Worm (Caenorhabditis elegans): ENCODE measurements around the gene fbxc-50.

The fbxc-50 gene

DNA sequence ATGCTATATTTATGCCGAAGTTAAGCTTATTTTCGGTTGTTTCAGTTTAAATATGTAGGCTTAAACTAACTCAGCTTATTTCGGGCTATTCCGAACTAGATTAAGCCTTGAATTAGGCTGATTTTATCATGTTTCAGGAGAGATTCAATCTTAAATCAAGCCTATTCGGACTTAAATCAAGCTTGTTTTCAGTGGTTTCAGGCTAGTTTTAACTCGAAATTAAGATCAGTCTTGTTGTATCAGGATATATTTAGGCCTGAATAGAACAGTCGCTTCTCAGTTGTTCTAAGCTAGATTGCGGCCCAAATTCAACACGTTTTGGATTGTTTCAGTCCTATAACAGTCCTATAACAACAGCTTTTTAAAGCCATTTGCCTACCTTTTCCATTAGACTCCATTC is 3.9 kb upstream of the fbxc-50 start:
- TF ChIP-seq nhr-76 (tag; optimal IDR thresholded peaks at IDR 0.05) (no peak), unc-62 (GFP tag; optimal IDR thresholded peaks at IDR 0.05) (no peak), mdl-1 (tag; optimal IDR thresholded peaks at IDR 0.05) (no peak), fkh-2 (tag; optimal IDR thresholded peaks at IDR 0.05) (no peak), R02D3.7 (tag; optimal IDR thresholded peaks at IDR 0.05) (no peak), ceh-9 (tag; optimal IDR thresholded peaks at IDR 0.05) (no peak), nhr-28 (tag; optimal IDR thresholded peaks at IDR 0.05) (no peak)

DNA sequence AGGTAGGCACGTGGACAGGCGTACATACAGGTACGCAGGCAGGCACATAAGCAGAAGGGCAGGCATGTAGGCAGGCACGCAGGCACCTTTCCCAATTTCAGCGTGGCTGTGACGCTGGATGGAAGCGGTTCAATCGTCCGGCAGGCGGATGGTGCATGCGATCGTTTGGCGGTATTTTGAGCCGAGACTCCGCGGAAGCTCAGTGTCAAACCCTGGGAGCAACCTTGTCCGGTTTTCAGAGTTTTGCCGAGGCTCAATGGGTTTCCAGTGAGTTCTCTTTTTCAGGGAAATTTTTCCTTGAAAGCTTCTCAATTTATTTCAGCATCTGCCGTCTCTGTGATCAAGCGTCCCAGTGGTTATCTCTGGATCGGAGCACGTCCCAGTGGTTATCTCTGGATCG is 2.3 kb upstream of the fbxc-50 start:
- TF ChIP-seq ceh-82 (tag; optimal IDR thresholded peaks at IDR 0.05), result no peak
- TF ChIP-seq mdl-1 (tag; optimal IDR thresholded peaks at IDR 0.05), result no peak
- TF ChIP-seq elt-3 (tag; optimal IDR thresholded peaks at IDR 0.05), result no peak
- no peak for TF ChIP-seq nhr-76 (tag; optimal IDR thresholded peaks at IDR 0.05)
- TF ChIP-seq nhr-25 (tag; optimal IDR thresholded peaks at IDR 0.05), result no peak
- no peak for TF ChIP-seq lin-39 (tag; optimal IDR thresholded peaks at IDR 0.05)
- no peak for TF ChIP-seq ztf-4 (tag; optimal IDR thresholded peaks at IDR 0.05)
- no peak for TF ChIP-seq sea-2 (GFP tag; optimal IDR thresholded peaks at IDR 0.05)
- no peak for TF ChIP-seq unc-39 (tag; optimal IDR thresholded peaks at IDR 0.05)
- no peak for TF ChIP-seq fkh-10 (GFP tag; optimal IDR thresholded peaks at IDR 0.05)
- TF ChIP-seq mml-1 (tag; optimal IDR thresholded peaks at IDR 0.05), result no peak
- TF ChIP-seq ztf-11 (tag; optimal IDR thresholded peaks at IDR 0.05), result no peak
- no peak for TF ChIP-seq nfya-1 (tag; optimal IDR thresholded peaks at IDR 0.05; ENCODE audit: insufficient read depth)
- TF ChIP-seq nhr-43 (tag; optimal IDR thresholded peaks at IDR 0.05; ENCODE audit: poor library complexity, severe bottlenecking), result no peak
- no peak for TF ChIP-seq snpc-4 (tag; optimal IDR thresholded peaks at IDR 0.05)
- no peak for TF ChIP-seq jun-1 (tag; optimal IDR thresholded peaks at IDR 0.05)
- no peak for TF ChIP-seq lsy-12 (tag; optimal IDR thresholded peaks at IDR 0.05)
- no peak for TF ChIP-seq zag-1 (tag; optimal IDR thresholded peaks at IDR 0.05)

DNA sequence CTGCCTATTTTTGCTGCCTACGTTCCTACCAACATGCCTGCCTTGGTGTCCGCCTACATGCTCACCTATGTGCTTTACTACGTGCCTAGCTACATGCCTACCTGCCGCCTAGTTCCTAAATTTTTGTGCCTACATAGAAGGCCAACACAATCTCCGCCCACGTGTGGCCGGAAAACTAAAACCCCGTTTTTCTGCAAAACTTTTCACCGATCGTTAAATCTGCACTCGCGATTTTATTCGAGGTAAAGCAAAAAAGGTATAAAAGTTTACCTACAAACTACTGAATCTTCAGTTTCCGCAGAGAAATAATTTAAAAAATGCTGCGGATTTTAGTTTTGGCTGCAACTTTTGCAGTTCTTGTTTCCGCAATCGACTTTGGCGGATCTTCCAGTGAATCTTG is 1.5 kb upstream of the fbxc-50 start, which contains the start of gene clec-124:
TSS of gene clec-124 (plus strand) at position 301 of the 400 bp plus-strand sequence.
- TF ChIP-seq daf-12 (tag; optimal IDR thresholded peaks at IDR 0.05) (no peak), mml-1 (tag; optimal IDR thresholded peaks at IDR 0.05) (no peak), nhr-12 (tag; optimal IDR thresholded peaks at IDR 0.05) (no peak), elt-3 (tag; optimal IDR thresholded peaks at IDR 0.05) (no peak), snpc-4 (tag; optimal IDR thresholded peaks at IDR 0.05) (no peak), ZK546.5 (tag; optimal IDR thresholded peaks at IDR 0.05) (no peak), lsy-12 (tag; optimal IDR thresholded peaks at IDR 0.05) (no peak), nhr-11 (tag; optimal IDR thresholded peaks at IDR 0.05) (no peak), pha-4 (tag; optimal IDR thresholded peaks at IDR 0.05) (no peak), ceh-9 (tag; optimal IDR thresholded peaks at IDR 0.05) (no peak), lin-39 (tag; optimal IDR thresholded peaks at IDR 0.05) (no peak), nhr-23 (tag; optimal IDR thresholded peaks at IDR 0.05) (no peak), nfya-1 (tag; optimal IDR thresholded peaks at IDR 0.05; ENCODE audit: insufficient read depth) (no peak), nhr-25 (tag; optimal IDR thresholded peaks at IDR 0.05) (no peak), nhr-76 (tag; optimal IDR thresholded peaks at IDR 0.05) (no peak), fkh-10 (GFP tag; optimal IDR thresholded peaks at IDR 0.05) (no peak), elt-1 (tag; optimal IDR thresholded peaks at IDR 0.05) (no peak), hmg-11 (tag; optimal IDR thresholded peaks at IDR 0.05) (no peak), fos-1 (tag; optimal IDR thresholded peaks at IDR 0.05) (no peak), nhr-28 (tag; optimal IDR thresholded peaks at IDR 0.05) (no peak)

- TF ChIP-seq nhr-28 (tag; optimal IDR thresholded peaks at IDR 0.05), result no peak
- TF ChIP-seq lsy-12 (tag; optimal IDR thresholded peaks at IDR 0.05), result no peak
- no peak for TF ChIP-seq mdl-1 (tag; optimal IDR thresholded peaks at IDR 0.05)
- no peak for TF ChIP-seq nhr-12 (tag; optimal IDR thresholded peaks at IDR 0.05)
- no peak for TF ChIP-seq eor-1 (tag; optimal IDR thresholded peaks at IDR 0.05)
- TF ChIP-seq ztf-4 (tag; optimal IDR thresholded peaks at IDR 0.05), result no peak
- no peak for TF ChIP-seq hmg-11 (tag; optimal IDR thresholded peaks at IDR 0.05)
- no peak for TF ChIP-seq elt-1 (tag; optimal IDR thresholded peaks at IDR 0.05)
- no peak for TF ChIP-seq nhr-23 (tag; optimal IDR thresholded peaks at IDR 0.05)
- no peak for TF ChIP-seq nhr-43 (tag; optimal IDR thresholded peaks at IDR 0.05; ENCODE audit: poor library complexity, severe bottlenecking)
- TF ChIP-seq pha-4 (tag; optimal IDR thresholded peaks at IDR 0.05), result no peak
- TF ChIP-seq elt-3 (tag; optimal IDR thresholded peaks at IDR 0.05), result no peak
- no peak for TF ChIP-seq egl-5 (tag; optimal IDR thresholded peaks at IDR 0.05)
- TF ChIP-seq fkh-2 (tag; optimal IDR thresholded peaks at IDR 0.05), result no peak
- no peak for TF ChIP-seq snpc-4 (tag; optimal IDR thresholded peaks at IDR 0.05)
- TF ChIP-seq ZK546.5 (tag; optimal IDR thresholded peaks at IDR 0.05), result no peak
Observed at ce11 chrII:3247556-3247955, 367 bp downstream of the fbxc-50 start.
